Worm (Caenorhabditis elegans) whole organism, midembryonic: ENCODE measurements around the gene C50A2.3.

Experiments
- T22C8.4 ChIP-seq: fragments of 200-800 bp; sonication (Bioruptor generic); IDR thresholded peaks from 2 replicates; pipeline ENCODE4 v1.3.6; 2022; ENCODE audit warnings: missing genetic modification characterization, missing compliant biosample characterization
- flt-1 ChIP-seq: fragments of 200-800 bp; sonication (Bioruptor generic); IDR thresholded peaks from 2 replicates; pipeline ENCODE4 v1.3.6; 2022; ENCODE audit warnings: missing genetic modification characterization, missing compliant biosample characterization
- klf-2 ChIP-seq: fragments of 200-800 bp; sonication (Bioruptor generic); conservative IDR thresholded peaks from 2 replicates; pipeline ENCODE4 v1.3.6; 2022; ENCODE audit warnings: missing genetic modification reagents, missing genetic modification characterization, missing compliant biosample characterization
- tab-1 ChIP-seq: fragments of 200-800 bp; sonication (Bioruptor generic); IDR thresholded peaks from 2 replicates; pipeline ENCODE4 v1.3.6; 2022; ENCODE audit warnings: missing genetic modification characterization, missing compliant biosample characterization
- ztf-23 ChIP-seq: fragments of 200-800 bp; sonication (Bioruptor generic); IDR thresholded peaks from 2 replicates; pipeline ENCODE4 v1.3.6; 2022; ENCODE audit warnings: missing genetic modification reagents, missing genetic modification characterization, missing compliant biosample characterization
- ztf-29 ChIP-seq: fragments of 200-800 bp; sonication (Bioruptor generic); IDR thresholded peaks from 2 replicates; pipeline ENCODE4 v1.3.6; 2022; ENCODE audit warnings: missing genetic modification reagents, missing genetic modification characterization, missing compliant biosample characterization

DNA sequence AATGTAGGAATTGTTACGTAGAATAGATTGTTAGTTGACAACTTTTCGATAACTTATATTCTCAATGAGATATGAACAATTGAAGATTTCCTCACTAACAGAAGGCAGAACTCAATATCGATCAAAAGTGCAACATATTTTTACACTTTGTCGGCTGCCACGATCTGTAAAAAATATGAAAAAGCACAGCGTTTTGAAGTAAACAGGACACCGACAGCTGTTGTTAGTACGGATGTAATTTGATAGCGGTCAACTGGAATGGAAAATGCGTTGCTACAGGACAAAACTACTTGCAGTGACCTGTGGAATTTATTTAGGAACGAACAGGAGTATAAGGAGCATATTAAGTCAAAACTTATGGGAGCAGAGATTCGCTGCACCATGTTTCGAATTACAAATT lies 51.8 kb downstream of the C50A2.3 start:
- TF ChIP-seq klf-2 (GFP tag; lab: Robert Waterston, UW) (no peak), T22C8.4 (GFP tag; lab: Robert Waterston, UW) (no peak), flt-1 (GFP tag; lab: Robert Waterston, UW) (no peak), ztf-23 (no peak), tab-1 (GFP tag; lab: Robert Waterston, UW) (no peak), ztf-29 (GFP tag; lab: Robert Waterston, UW) (no peak)
